Worm (Caenorhabditis elegans) whole organism, L4 larva: ENCODE data around the gene R53.5.

ENCODE experiments used
- ZK546.5 ChIP-seq, 2 experiments: sonication (generic microtip); optimal IDR thresholded peaks; 2 replicates each; lab custom pipeline; 2017; ENCODE audit warnings: missing biosample characterization in 2 of 2, missing genetic modification characterization in 2 of 2
- hlh-30 ChIP-seq: sonication (generic microtip); optimal IDR thresholded peaks from 2 replicates; lab custom pipeline; 2017; ENCODE audit warnings: antibody characterized with exemption, mild to moderate bottlenecking, missing genetic modification characterization, missing compliant biosample characterization; ENCODE audit not compliant: insufficient read depth
- lim-7 ChIP-seq: fragments of 200-800 bp; sonication (Bioruptor generic); IDR thresholded peaks from 2 replicates; pipeline ENCODE4 v1.3.6; 2022; ENCODE audit warnings: missing genetic modification characterization, missing compliant biosample characterization
- nhr-237 ChIP-seq: sonication (generic microtip); optimal IDR thresholded peaks from 2 replicates; lab custom pipeline; 2017; ENCODE audit warnings: missing biosample characterization, missing genetic modification characterization
- snpc-1.2 ChIP-seq: fragments of 200-800 bp; sonication (Bioruptor generic); IDR thresholded peaks from 2 replicates; pipeline ENCODE4 v1.3.6; 2022; ENCODE audit warnings: missing genetic modification reagents, missing genetic modification characterization, missing compliant biosample characterization

DNA sequence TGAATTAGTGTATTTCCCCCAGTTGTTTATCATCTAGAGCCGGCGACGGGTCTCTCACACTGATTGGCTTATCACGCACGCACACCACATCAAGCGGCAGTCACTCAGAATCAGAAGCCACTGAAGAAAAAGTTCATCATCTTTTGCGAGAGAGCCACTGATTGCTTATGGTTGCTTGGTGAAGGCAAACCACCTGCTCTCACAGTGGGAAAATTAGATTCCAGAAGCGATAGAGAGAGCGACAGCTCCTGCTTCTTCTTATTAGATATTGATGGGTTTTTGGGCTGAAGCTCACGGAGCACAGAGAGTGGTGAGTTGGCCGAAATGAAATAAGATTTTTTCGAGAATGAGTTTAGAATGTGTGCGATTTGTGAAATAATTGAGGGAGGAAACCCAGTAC, 14.2 kb downstream of the R53.5 start:
- TF ChIP-seq ZK546.5 (tag; optimal IDR thresholded peaks at IDR 0.05; lab: Kevin White, UChicago) (no peak), hlh-30 (no peak), snpc-1.2 (GFP tag; lab: Robert Waterston, UW) (no peak), lim-7 (GFP tag; lab: Robert Waterston, UW) (no peak), nhr-237 (tag; lab: Kevin White, UChicago) (no peak)
